Worm (Caenorhabditis elegans): ENCODE measurements around the gene mltn-9.
"Not testable (repeated sequence)": the region's sequence is repeated elsewhere in the genome, so short reads cannot be mapped to it uniquely, and the experiment has no call there.

- not testable (repeated sequence) for TF ChIP-seq ama-1 (optimal IDR thresholded peaks at IDR 0.05); B0310.2 (tag; optimal IDR thresholded peaks at IDR 0.05); F13C5.2 (tag; optimal IDR thresholded peaks at IDR 0.05); hnd-1 (tag; optimal IDR thresholded peaks at IDR 0.05)
- peak; percentile 55; the same call in 1 of the 2 replicates for TF ChIP-seq tbx-11 (GFP tag; IDR thresholded peaks at IDR 0.05)
- peak; percentile 71 for TF ChIP-seq pes-1 (GFP tag; IDR thresholded peaks at IDR 0.05)
- peak; percentile 12 for TF ChIP-seq hmg-4 (GFP tag; optimal IDR thresholded peaks at IDR 0.05)
Observed at ce11 chrII:14635895-14636294, 20.1 kb downstream of the mltn-9 start.
